Worm (Caenorhabditis elegans) whole organism, L3 larva: ENCODE measurements around the gene srbc-37.

Source experiments
- R02D3.7 ChIP-seq: fragments of 150-350 bp; optimal IDR thresholded peaks from 2 replicates; lab custom pipeline; 2014; ENCODE audit warnings: missing biosample characterization, missing genetic modification characterization
- ZK546.5 ChIP-seq: sonication (generic microtip); optimal IDR thresholded peaks from 2 replicates; lab custom pipeline; 2017; ENCODE audit warnings: missing biosample characterization, missing genetic modification characterization
- aly-2 ChIP-seq: fragments of 150-350 bp; optimal IDR thresholded peaks from 2 replicates; lab custom pipeline; 2014; ENCODE audit warnings: missing biosample characterization, missing genetic modification characterization
- ceh-16 ChIP-seq: sonication (generic microtip); optimal IDR thresholded peaks from 2 replicates; lab custom pipeline; 2017; ENCODE audit warnings: missing biosample characterization, missing genetic modification characterization
- ceh-82 ChIP-seq: fragments of 150-350 bp; optimal IDR thresholded peaks from 2 replicates; lab custom pipeline; 2014; ENCODE audit warnings: missing biosample characterization, missing genetic modification characterization
- ceh-9 ChIP-seq: sonication (generic microtip); optimal IDR thresholded peaks from 2 replicates; lab custom pipeline; 2018; ENCODE audit warnings: missing biosample characterization, missing genetic modification characterization
- daf-12 ChIP-seq: fragments of 150-350 bp; optimal IDR thresholded peaks from 2 replicates; lab custom pipeline; 2014; ENCODE audit warnings: missing biosample characterization, missing genetic modification reagents, missing genetic modification characterization
- egl-27 ChIP-seq: sonication (generic microtip); optimal IDR thresholded peaks from 4 replicates; lab custom pipeline; 2017; ENCODE audit warnings: missing biosample characterization, missing genetic modification reagents, missing genetic modification characterization
- elt-1 ChIP-seq: fragments of 150-350 bp; optimal IDR thresholded peaks from 2 replicates; lab custom pipeline; 2014; ENCODE audit warnings: missing biosample characterization, missing genetic modification characterization
- elt-2 ChIP-seq: sonication (generic microtip); optimal IDR thresholded peaks from 2 replicates; lab custom pipeline; 2016; ENCODE audit warnings: missing genetic modification reagents, mild to moderate bottlenecking, missing genetic modification characterization, missing compliant biosample characterization
- elt-3 ChIP-seq, 3 experiments: fragments of 150-350 bp in 1 of 3; sonication (generic microtip) in 2 of 3; optimal IDR thresholded peaks; 2 replicates in 2 of 3; 4 replicates in 1 of 3; lab custom pipeline; 2014 to 2017; ENCODE audit warnings: missing biosample characterization in 3 of 3, missing genetic modification characterization in 3 of 3
- eor-1 ChIP-seq, 2 experiments: fragments of 150-350 bp; optimal IDR thresholded peaks; 2 replicates each; lab custom pipeline; 2014 to 2018; ENCODE audit warnings: missing biosample characterization in 2 of 2, missing genetic modification characterization in 2 of 2
- fkh-10 ChIP-seq: sonication (generic microtip); optimal IDR thresholded peaks from 2 replicates; lab custom pipeline; 2017; ENCODE audit warnings: missing biosample characterization, missing genetic modification reagents, missing genetic modification characterization
- hmg-11 ChIP-seq: sonication (generic microtip); optimal IDR thresholded peaks from 2 replicates; lab custom pipeline; 2016; ENCODE audit warnings: missing genetic modification characterization, missing compliant biosample characterization
- jun-1 ChIP-seq: fragments of 150-350 bp; optimal IDR thresholded peaks from 2 replicates; lab custom pipeline; 2014; ENCODE audit warnings: missing biosample characterization, missing genetic modification reagents, missing genetic modification characterization
- lin-15B ChIP-seq: fragments of 150-350 bp; optimal IDR thresholded peaks from 2 replicates; lab custom pipeline; 2014; ENCODE audit warnings: missing biosample characterization, missing genetic modification characterization
- lin-39 ChIP-seq: fragments of 150-350 bp; optimal IDR thresholded peaks from 2 replicates; lab custom pipeline; 2018; ENCODE audit warnings: missing biosample characterization, missing genetic modification reagents, missing genetic modification characterization
- mdl-1 ChIP-seq: fragments of 150-350 bp; optimal IDR thresholded peaks from 2 replicates; lab custom pipeline; 2014; ENCODE audit warnings: missing biosample characterization, missing genetic modification characterization
- mml-1 ChIP-seq: fragments of 150-350 bp; sonication (generic microtip); optimal IDR thresholded peaks from 3 replicates; lab custom pipeline; 2014; ENCODE audit warnings: missing biosample characterization, missing genetic modification characterization
- nfya-1 ChIP-seq: sonication (generic microtip); optimal IDR thresholded peaks from 2 replicates; lab custom pipeline; 2017; ENCODE audit warnings: missing genetic modification characterization, mild to moderate bottlenecking, missing compliant biosample characterization, antibody characterized with exemption, moderate library complexity; ENCODE audit not compliant: insufficient read depth
- nhr-11 ChIP-seq: fragments of 150-350 bp; optimal IDR thresholded peaks from 2 replicates; lab custom pipeline; 2014; ENCODE audit warnings: missing biosample characterization, missing genetic modification characterization
- nhr-12 ChIP-seq: fragments of 150-350 bp; optimal IDR thresholded peaks from 2 replicates; lab custom pipeline; 2014; ENCODE audit warnings: missing biosample characterization, missing genetic modification characterization
- nhr-23 ChIP-seq: fragments of 150-350 bp; optimal IDR thresholded peaks from 2 replicates; lab custom pipeline; 2014; ENCODE audit warnings: missing biosample characterization, missing genetic modification reagents, missing genetic modification characterization
- nhr-237 ChIP-seq: fragments of 150-350 bp; optimal IDR thresholded peaks from 2 replicates; lab custom pipeline; 2014; ENCODE audit warnings: missing biosample characterization, missing genetic modification characterization
- nhr-28 ChIP-seq: fragments of 150-350 bp; optimal IDR thresholded peaks from 2 replicates; lab custom pipeline; 2014; ENCODE audit warnings: missing biosample characterization, missing genetic modification characterization
- nhr-43 ChIP-seq: sonication (generic microtip); optimal IDR thresholded peaks from 2 replicates; lab custom pipeline; 2016; ENCODE audit warnings: mild to moderate bottlenecking, missing genetic modification characterization, missing compliant biosample characterization; ENCODE audit not compliant: poor library complexity, severe bottlenecking
- nhr-76 ChIP-seq: fragments of 150-350 bp; sonication (generic microtip); optimal IDR thresholded peaks from 5 replicates; lab custom pipeline; 2014; ENCODE audit warnings: missing biosample characterization, missing genetic modification characterization
- nhr-77 ChIP-seq: fragments of 150-350 bp; optimal IDR thresholded peaks from 2 replicates; lab custom pipeline; 2014; ENCODE audit warnings: missing biosample characterization, missing genetic modification characterization
- pha-4 ChIP-seq: fragments of 150-350 bp; optimal IDR thresholded peaks from 2 replicates; lab custom pipeline; 2014; ENCODE audit warnings: missing biosample characterization, missing genetic modification reagents, missing genetic modification characterization
- pqm-1 ChIP-seq: fragments of 150-350 bp; optimal IDR thresholded peaks from 2 replicates; lab custom pipeline; 2017; ENCODE audit warnings: missing biosample characterization, missing genetic modification characterization, inconsistent platforms
- skn-1 ChIP-seq: fragments of 150-350 bp; optimal IDR thresholded peaks from 2 replicates; lab custom pipeline; 2014; ENCODE audit warnings: missing biosample characterization, missing genetic modification characterization
- snpc-4 ChIP-seq: fragments of 150-350 bp; optimal IDR thresholded peaks from 2 replicates; lab custom pipeline; 2014; ENCODE audit warnings: missing biosample characterization, missing genetic modification characterization
- tbx-2 ChIP-seq: sonication (generic microtip); optimal IDR thresholded peaks from 2 replicates; lab custom pipeline; 2016; ENCODE audit warnings: mild to moderate bottlenecking, missing genetic modification characterization, missing compliant biosample characterization
- unc-62 ChIP-seq: fragments of 150-350 bp; sonication (generic microtip); optimal IDR thresholded peaks from 4 replicates; lab custom pipeline; 2014; ENCODE audit warnings: missing biosample characterization, missing genetic modification reagents, missing genetic modification characterization
- zag-1 ChIP-seq: fragments of 150-350 bp; optimal IDR thresholded peaks from 2 replicates; lab custom pipeline; 2014; ENCODE audit warnings: missing biosample characterization, missing genetic modification characterization
- ztf-11 ChIP-seq: fragments of 150-350 bp; optimal IDR thresholded peaks from 2 replicates; lab custom pipeline; 2014; ENCODE audit warnings: missing biosample characterization, missing genetic modification characterization
- ztf-4 ChIP-seq: fragments of 150-350 bp; optimal IDR thresholded peaks from 2 replicates; lab custom pipeline; 2014; ENCODE audit warnings: missing biosample characterization, missing genetic modification characterization

The srbc-37 gene

ce11 chrV:660210-660609 lies 42.1 kb upstream of the srbc-37 start, which contains the start of gene F31F4.17:
TSS of gene F31F4.17 (minus strand) at chrV:660310.
- TF ChIP-seq tbx-2 (no peak), eor-1 (tag; optimal IDR thresholded peaks at IDR 0.05; lab: Kevin White, UChicago) (no peak), mml-1 (tag; lab: Kevin White, UChicago) (no peak), elt-3 (tag; optimal IDR thresholded peaks at IDR 0.05; lab: Kevin White, UChicago) (no peak), nhr-43 (no peak), lin-15B (tag; lab: Kevin White, UChicago) (no peak), daf-12 (tag; lab: Kevin White, UChicago) (no peak), pqm-1 (no peak), egl-27 (tag; lab: Kevin White, UChicago) (no peak), ceh-16 (tag; lab: Kevin White, UChicago) (no peak), hmg-11 (tag; lab: Kevin White, UChicago) (no peak), nfya-1 (tag; lab: Kevin White, UChicago) (no peak), nhr-77 (tag; lab: Kevin White, UChicago) (no peak), ceh-9 (no peak), ztf-11 (no peak), elt-2 (tag; lab: Kevin White, UChicago) (no peak), nhr-76 (tag; lab: Kevin White, UChicago) (no peak), ztf-4 (tag; lab: Kevin White, UChicago) (no peak)

- no peak for TF ChIP-seq tbx-2
- TF ChIP-seq nhr-76 (tag; lab: Kevin White, UChicago) = no peak
- TF ChIP-seq unc-62 (GFP tag; lab: Kevin White, UChicago) = no peak
- no peak for TF ChIP-seq fkh-10 (GFP tag; lab: Kevin White, UChicago)
- TF ChIP-seq, all 47 proteins: peak for 0
Measured at ce11 chrV:664337-664847, 38.0 kb upstream of the srbc-37 start, which contains the start of the genes F31F4.11 and srh-266. TSS of gene F31F4.11 (minus strand) at chrV:664437. TSS of gene srh-266 (plus strand) at chrV:664797.

ce11 chrV:667459-667858 lies 34.9 kb upstream of the srbc-37 start, which contains the start of gene nhr-180:
TSS of gene nhr-180 (minus strand) at chrV:667510.
- TF ChIP-seq elt-2 (tag; lab: Kevin White, UChicago) (peak; percentile 50), jun-1 (tag; lab: Kevin White, UChicago) (no peak), elt-1 (tag; lab: Kevin White, UChicago) (no peak), pqm-1 (peak; percentile 16), ceh-82 (tag; lab: Kevin White, UChicago) (no peak), hmg-11 (tag; lab: Kevin White, UChicago) (no peak)

- TF ChIP-seq nhr-23 (tag; lab: Kevin White, UChicago) (no peak), ZK546.5 (tag; lab: Kevin White, UChicago) (no peak), ceh-16 (tag; lab: Kevin White, UChicago) (no peak), ztf-4 (tag; lab: Kevin White, UChicago) (no peak), nhr-12 (tag; lab: Kevin White, UChicago) (no peak), lin-39 (tag; lab: Kevin White, UChicago) (no peak), mml-1 (tag; lab: Kevin White, UChicago) (no peak), elt-3 (tag; optimal IDR thresholded peaks at IDR 0.05; lab: Kevin White, UChicago) (no peak), eor-1 (tag; optimal IDR thresholded peaks at IDR 0.05; lab: Kevin White, UChicago) (no peak), nhr-28 (tag; lab: Kevin White, UChicago) (no peak), snpc-4 (tag; lab: Kevin White, UChicago) (no peak), nhr-43 (no peak), hmg-11 (tag; lab: Kevin White, UChicago) (no peak), lin-15B (tag; lab: Kevin White, UChicago) (no peak), R02D3.7 (tag; lab: Kevin White, UChicago) (no peak), ceh-82 (tag; lab: Kevin White, UChicago) (no peak), jun-1 (tag; lab: Kevin White, UChicago) (no peak), nhr-11 (tag; lab: Kevin White, UChicago) (no peak)
Measured at ce11 chrV:671342-671741, 31.0 kb upstream of the srbc-37 start, which contains the start of gene sru-24. TSS of gene sru-24 (minus strand) at chrV:671442.

- no peak for TF ChIP-seq lin-39 (tag; lab: Kevin White, UChicago)
- no peak for TF ChIP-seq pqm-1
- TF ChIP-seq nhr-237 = no peak
- TF ChIP-seq ztf-4 (tag; lab: Kevin White, UChicago) = no peak
- TF ChIP-seq nhr-12 (tag; lab: Kevin White, UChicago) = no peak
- TF ChIP-seq nfya-1 (tag; lab: Kevin White, UChicago) = no peak
- no peak for TF ChIP-seq mdl-1 (tag; lab: Kevin White, UChicago)
- TF ChIP-seq mml-1 (tag; lab: Kevin White, UChicago) = no peak
- no peak for TF ChIP-seq pha-4 (tag; lab: Kevin White, UChicago)
- TF ChIP-seq aly-2 (tag; lab: Kevin White, UChicago) = no peak
- no peak for TF ChIP-seq skn-1 (tag; lab: Kevin White, UChicago)
- TF ChIP-seq tbx-2 = no peak
- TF ChIP-seq zag-1 = no peak
Measured at ce11 chrV:674213-674612, 28.1 kb upstream of the srbc-37 start, which contains the start of gene sru-25. TSS of gene sru-25 (minus strand) at chrV:674313.
